Fruit fly (Drosophila melanogaster): ENCODE data around the gene Tdh.

Gene Tdh

dm6 chr3L:20474789-20475208 lies 8.1 kb downstream of the Tdh start (continued):
- TF ChIP-seq hbn (GFP tag; IDR thresholded peaks at IDR 0.05; ENCODE audit: partially characterized antibody) (no peak), CG43689 (GFP tag; IDR thresholded peaks at IDR 0.05) (no peak), pros (GFP tag; optimal IDR thresholded peaks at IDR 0.05) (no peak), CG12769 (tag; optimal IDR thresholded peaks at IDR 0.05) (peak; percentile 90), Chrac-16 (GFP tag; optimal IDR thresholded peaks at IDR 0.05) (peak; percentile 88), ems (GFP tag; optimal IDR thresholded peaks at IDR 0.05) (peak; percentile 74), CG7987 (GFP tag; optimal IDR thresholded peaks at IDR 0.05) (peak; percentile 91), grn (GFP tag; optimal IDR thresholded peaks at IDR 0.05) (peak; percentile 22), eyg (GFP tag; optimal IDR thresholded peaks at IDR 0.05) (peak; percentile 66), kni (GFP tag; optimal IDR thresholded peaks at IDR 0.05) (peak; percentile 65), rib (GFP tag; IDR thresholded peaks at IDR 0.05) (no peak), CG10462 (GFP tag; optimal IDR thresholded peaks at IDR 0.05) (peak; percentile 78), CG2889 (GFP tag; IDR thresholded peaks at IDR 0.05) (no peak), CG9932 (GFP tag; IDR thresholded peaks at IDR 0.05) (no peak), CG17912 (GFP tag; optimal IDR thresholded peaks at IDR 0.05) (peak; percentile 78), Ets97D (GFP tag; optimal IDR thresholded peaks at IDR 0.05) (peak; percentile 85), sisA (GFP tag; IDR thresholded peaks at IDR 0.05) (no peak), bbx (GFP tag; IDR thresholded peaks at IDR 0.05; ENCODE audit: partially characterized antibody) (no peak), CG11085 (GFP tag; IDR thresholded peaks at IDR 0.05) (no peak), Trl (optimal IDR thresholded peaks at IDR 0.05) (no peak), Trl (GFP tag; optimal IDR thresholded peaks at IDR 0.05) (peak; percentile 90), fu2 (GFP tag; optimal IDR thresholded peaks at IDR 0.05) (peak; percentile 88), MTF-1 (GFP tag; optimal IDR thresholded peaks at IDR 0.05; ENCODE audit: borderline replicate concordance) (peak; percentile 81), sob (GFP tag; IDR thresholded peaks at IDR 0.05) (no peak), CG3163 (GFP tag; optimal IDR thresholded peaks at IDR 0.05) (peak; percentile 67), CG1602 (GFP tag; optimal IDR thresholded peaks at IDR 0.05) (peak; percentile 91), kay (GFP tag; optimal IDR thresholded peaks at IDR 0.05) (peak; percentile 76), Hr39 (optimal IDR thresholded peaks at IDR 0.05) (no peak), Dbx (GFP tag; IDR thresholded peaks at IDR 0.05) (no peak), sens (GFP tag) (peak; percentile 79), Fer3 (tag; optimal IDR thresholded peaks at IDR 0.05) (peak; percentile 91), sd (tag; optimal IDR thresholded peaks at IDR 0.05) (peak; percentile 58), D19B (GFP tag; optimal IDR thresholded peaks at IDR 0.05) (peak; percentile 57), CG15514 (GFP tag; optimal IDR thresholded peaks at IDR 0.05) (peak; percentile 89), bigmax (GFP tag; optimal IDR thresholded peaks at IDR 0.05) (no peak), CG18764 (GFP tag; optimal IDR thresholded peaks at IDR 0.05) (peak; percentile 84), CG18476 (GFP tag; optimal IDR thresholded peaks at IDR 0.05) (peak; percentile 86), pho (GFP tag; optimal IDR thresholded peaks at IDR 0.05) (peak; percentile 90), dmrt99B (tag; optimal IDR thresholded peaks at IDR 0.05) (peak; percentile 84), sr (GFP tag; IDR thresholded peaks at IDR 0.05) (no peak), CkIIα-i1 (GFP tag; IDR thresholded peaks at IDR 0.05) (no peak), onecut (GFP tag; IDR thresholded peaks at IDR 0.05) (peak; percentile 73), CG5953 (GFP tag; IDR thresholded peaks at IDR 0.05) (no peak), CG18619 (GFP tag; optimal IDR thresholded peaks at IDR 0.05) (peak; percentile 83), CG31365 (tag; optimal IDR thresholded peaks at IDR 0.05) (peak; percentile 69), chinmo (GFP tag; IDR thresholded peaks at IDR 0.05; ENCODE audit: partially characterized antibody) (no peak), Hey (tag; optimal IDR thresholded peaks at IDR 0.05) (peak; percentile 37), Hr51 (GFP tag; optimal IDR thresholded peaks at IDR 0.05) (peak; percentile 87 to 92), CrebB (tag; optimal IDR thresholded peaks at IDR 0.05) (peak; percentile 78), exex (tag; optimal IDR thresholded peaks at IDR 0.05) (peak; percentile 64), br (optimal IDR thresholded peaks at IDR 0.05) (no peak), CG10565 (GFP tag; optimal IDR thresholded peaks at IDR 0.05) (no peak)
